Worm (Caenorhabditis elegans) whole organism, L1 larva: Measurements from ENCODE around the gene F40F8.5.

ENCODE experiments used
- C16A3.4 ChIP-seq: fragments of 150-350 bp; optimal IDR thresholded peaks from 2 replicates; lab custom pipeline; 2014; ENCODE audit warnings: missing biosample characterization, missing genetic modification characterization
- C34B4.2 ChIP-seq: sonication (generic microtip); optimal IDR thresholded peaks from 2 replicates; lab custom pipeline; 2017; ENCODE audit warnings: mild to moderate bottlenecking, missing genetic modification characterization, missing compliant biosample characterization
- aha-1 ChIP-seq: fragments of 150-350 bp; optimal IDR thresholded peaks from 2 replicates; lab custom pipeline; 2014; ENCODE audit warnings: missing biosample characterization, missing genetic modification characterization
- alr-1 ChIP-seq: fragments of 200-800 bp; sonication (Bioruptor generic); optimal IDR thresholded peaks from 2 replicates; lab custom pipeline; 2018; ENCODE audit warnings: borderline replicate concordance, mild to moderate bottlenecking, missing genetic modification characterization, missing compliant biosample characterization
- aly-2 ChIP-seq: fragments of 150-350 bp; optimal IDR thresholded peaks from 2 replicates; lab custom pipeline; 2014; ENCODE audit warnings: missing biosample characterization, missing genetic modification characterization
- ceh-82 ChIP-seq, 3 experiments: fragments of 150-350 bp in 1 of 3; sonication (generic microtip) in 2 of 3; optimal IDR thresholded peaks; 2 replicates each; lab custom pipeline; 2014 to 2017; ENCODE audit warnings: missing biosample characterization in 3 of 3, missing genetic modification characterization in 3 of 3
- ces-1 ChIP-seq: fragments of 150-350 bp; optimal IDR thresholded peaks from 2 replicates; lab custom pipeline; 2014; ENCODE audit warnings: missing biosample characterization, missing genetic modification reagents, missing genetic modification characterization
- efl-3 ChIP-seq: fragments of 200-800 bp; sonication (Bioruptor generic); optimal IDR thresholded peaks from 2 replicates; lab custom pipeline; 2018; ENCODE audit warnings: mild to moderate bottlenecking, missing genetic modification characterization, missing compliant biosample characterization
- egl-13 ChIP-seq: sonication (generic microtip); optimal IDR thresholded peaks from 2 replicates; lab custom pipeline; 2016; ENCODE audit warnings: missing genotype, missing genetic modification reagents, missing genetic modification characterization, missing compliant biosample characterization
- fkh-10 ChIP-seq: sonication (generic microtip); optimal IDR thresholded peaks from 2 replicates; lab custom pipeline; 2017; ENCODE audit warnings: missing biosample characterization, missing genetic modification reagents, missing genetic modification characterization
- fos-1 ChIP-seq: fragments of 150-350 bp; optimal IDR thresholded peaks from 2 replicates; lab custom pipeline; 2014; ENCODE audit warnings: missing biosample characterization, missing genetic modification characterization
- hlh-17 ChIP-seq: fragments of 200-800 bp; sonication (Bioruptor generic); optimal IDR thresholded peaks from 2 replicates; lab custom pipeline; 2018; ENCODE audit warnings: missing genetic modification characterization, mild to moderate bottlenecking, missing compliant biosample characterization, moderate library complexity, borderline replicate concordance
- hpl-2 ChIP-seq: fragments of 150-350 bp; optimal IDR thresholded peaks from 2 replicates; lab custom pipeline; 2014; ENCODE audit warnings: missing biosample characterization, missing genetic modification reagents, missing genetic modification characterization
- irx-1 ChIP-seq: sonication (generic microtip); optimal IDR thresholded peaks from 2 replicates; lab custom pipeline; 2016; ENCODE audit warnings: missing genetic modification characterization, missing compliant biosample characterization
- isw-1 ChIP-seq: fragments of 200-800 bp; sonication (Bioruptor generic); IDR thresholded peaks from 2 replicates; pipeline ENCODE4 v1.3.6; 2022; ENCODE audit warnings: missing genetic modification characterization, missing compliant biosample characterization
- lin-14 ChIP-seq: fragments of 200-800 bp; sonication (Bioruptor generic); optimal IDR thresholded peaks from 2 replicates; lab custom pipeline; 2018; ENCODE audit warnings: mild to moderate bottlenecking, missing genetic modification characterization, moderate library complexity, missing compliant biosample characterization
- lin-15B ChIP-seq: fragments of 150-350 bp; sonication (generic microtip); optimal IDR thresholded peaks from 3 replicates; lab custom pipeline; 2014; ENCODE audit warnings: missing biosample characterization, missing genetic modification characterization
- lin-35 ChIP-seq, 2 experiments: fragments of 150-350 bp; optimal IDR thresholded peaks; 2 replicates each; lab custom pipeline; 2014; ENCODE audit warnings: missing biosample characterization in 2 of 2, missing genetic modification characterization in 2 of 2, missing genetic modification reagents in 2 of 2
- lsy-2 ChIP-seq, 2 experiments: fragments of 150-350 bp; optimal IDR thresholded peaks; 2 replicates each; lab custom pipeline; 2014; ENCODE audit warnings: missing biosample characterization in 2 of 2, missing genetic modification characterization in 2 of 2
- mab-9 ChIP-seq: fragments of 200-800 bp; sonication (Bioruptor generic); IDR thresholded peaks from 2 replicates; pipeline ENCODE4 v1.3.6; 2022; ENCODE audit warnings: missing genetic modification reagents, missing genetic modification characterization, missing compliant biosample characterization
- mep-1 ChIP-seq: fragments of 150-350 bp; optimal IDR thresholded peaks from 2 replicates; lab custom pipeline; 2014; ENCODE audit warnings: missing biosample characterization, missing genetic modification characterization
- nhr-11 ChIP-seq: fragments of 150-350 bp; optimal IDR thresholded peaks from 2 replicates; lab custom pipeline; 2014; ENCODE audit warnings: missing biosample characterization, missing genetic modification characterization
- nhr-28 ChIP-seq: fragments of 150-350 bp; optimal IDR thresholded peaks from 2 replicates; lab custom pipeline; 2014; ENCODE audit warnings: missing biosample characterization, missing genetic modification characterization
- nhr-47 ChIP-seq: sonication (generic microtip); optimal IDR thresholded peaks from 2 replicates; lab custom pipeline; 2016; ENCODE audit warnings: mild to moderate bottlenecking, missing genetic modification characterization, moderate library complexity, missing compliant biosample characterization
- nhr-71 ChIP-seq: sonication (generic microtip); optimal IDR thresholded peaks from 2 replicates; lab custom pipeline; 2016; ENCODE audit warnings: mild to moderate bottlenecking, missing genetic modification characterization, moderate library complexity, missing compliant biosample characterization
- nhr-84 ChIP-seq: sonication (generic microtip); optimal IDR thresholded peaks from 2 replicates; lab custom pipeline; 2017; ENCODE audit warnings: missing biosample characterization, missing genetic modification characterization
- nhr-90 ChIP-seq: sonication (generic microtip); optimal IDR thresholded peaks from 2 replicates; lab custom pipeline; 2016; ENCODE audit warnings: mild to moderate bottlenecking, missing genetic modification characterization, missing compliant biosample characterization; ENCODE audit not compliant: poor library complexity
- rnt-1 ChIP-seq: sonication (generic microtip); optimal IDR thresholded peaks from 2 replicates; lab custom pipeline; 2016; ENCODE audit warnings: mild to moderate bottlenecking, missing genetic modification characterization, moderate library complexity, missing compliant biosample characterization
- sox-4 ChIP-seq: sonication (generic microtip); optimal IDR thresholded peaks from 2 replicates; lab custom pipeline; 2016; ENCODE audit warnings: missing genetic modification characterization, missing compliant biosample characterization
- swsn-7 ChIP-seq: sonication (generic microtip); optimal IDR thresholded peaks from 2 replicates; lab custom pipeline; 2016; ENCODE audit warnings: missing genetic modification characterization, missing compliant biosample characterization
- unc-62 ChIP-seq: fragments of 150-350 bp; optimal IDR thresholded peaks from 2 replicates; lab custom pipeline; 2014; ENCODE audit warnings: missing biosample characterization, missing genetic modification reagents, missing genetic modification characterization
- zip-4 ChIP-seq: fragments of 200-800 bp; sonication (Bioruptor generic); optimal IDR thresholded peaks from 2 replicates; lab custom pipeline; 2018; ENCODE audit warnings: mild to moderate bottlenecking, missing genetic modification characterization, moderate library complexity, missing compliant biosample characterization

F40F8.5 gene

ce11 chrII:11094431-11094830 is 40.3 kb downstream of the F40F8.5 start:
- no peak for TF ChIP-seq rnt-1 (tag; lab: Kevin White, UChicago)
- TF ChIP-seq ces-1 (GFP tag; lab: Kevin White, UChicago): no peak
- TF ChIP-seq ceh-82 (tag; optimal IDR thresholded peaks at IDR 0.05; lab: Kevin White, UChicago): no peak
- no peak for TF ChIP-seq lin-35 (GFP tag; optimal IDR thresholded peaks at IDR 0.05; lab: Kevin White, UChicago)
- no peak for TF ChIP-seq efl-3 (GFP tag; lab: Kevin White, UChicago)
- TF ChIP-seq aha-1 (tag; lab: Kevin White, UChicago): no peak
- no peak for TF ChIP-seq sox-4
- no peak for TF ChIP-seq irx-1 (tag; lab: Kevin White, UChicago)
- no peak for TF ChIP-seq nhr-90 (tag; lab: Kevin White, UChicago)
- no peak for TF ChIP-seq nhr-71
- TF ChIP-seq lsy-2 (tag; optimal IDR thresholded peaks at IDR 0.05; lab: Kevin White, UChicago): no peak
- no peak for TF ChIP-seq alr-1 (tag; lab: Kevin White, UChicago)
- TF ChIP-seq egl-13: no peak
- TF ChIP-seq, all 84 proteins: peak for 0

ce11 chrII:11092413-11092812 is 42.3 kb downstream of the F40F8.5 start, which contains the start of gene rpl-42:
Gene rpl-42 (plus strand): TSS chrII:11092713.
- TF ChIP-seq rnt-1 (tag; lab: Kevin White, UChicago): no peak

ce11 chrII:11091577-11091976 is 43.2 kb downstream of the F40F8.5 start:
- TF ChIP-seq fkh-10 (GFP tag; lab: Kevin White, UChicago) (peak; percentile 75), hlh-17 (GFP tag; lab: Kevin White, UChicago) (no peak), lin-14 (GFP tag; lab: Kevin White, UChicago) (peak; percentile 69)

- TF ChIP-seq C34B4.2 (tag; lab: Kevin White, UChicago): no peak
- no peak for TF ChIP-seq nhr-84
- TF ChIP-seq mab-9 (GFP tag; lab: Robert Waterston, UW): no peak
- no peak for TF ChIP-seq mep-1
- no peak for TF ChIP-seq nhr-28 (tag; lab: Kevin White, UChicago)
- no peak for TF ChIP-seq C16A3.4 (tag; lab: Kevin White, UChicago)
- TF ChIP-seq zip-4 (GFP tag; lab: Kevin White, UChicago): no peak
- no peak for TF ChIP-seq lin-15B (tag; lab: Kevin White, UChicago)
- TF ChIP-seq nhr-47 (tag; lab: Kevin White, UChicago): no peak
These were observed 45.4 kb downstream of the F40F8.5 start, which contains the start of gene unc-53 for ce11 chrII:11089356-11089755. Gene unc-53 (minus strand): TSS chrII:11089456.

DNA sequence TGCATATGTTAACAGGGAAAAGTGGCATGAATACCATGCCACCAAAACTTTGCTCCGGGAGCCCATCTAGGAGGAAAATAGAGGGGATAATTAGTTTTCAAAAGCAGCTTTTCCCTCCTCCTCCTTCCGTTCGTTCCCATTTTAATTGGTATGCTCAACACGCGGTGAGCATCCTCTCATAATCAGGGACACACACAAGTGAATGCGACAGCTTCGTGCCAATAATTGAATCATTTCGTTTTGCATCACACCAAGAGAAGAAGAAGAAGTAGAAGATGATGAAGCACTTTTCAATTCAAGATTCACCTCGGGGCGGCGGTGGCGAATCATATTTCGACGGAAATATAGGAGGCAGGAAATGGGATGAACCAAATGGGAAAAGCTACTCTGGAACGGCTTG is 46.6 kb downstream of the F40F8.5 start:
- no peak for TF ChIP-seq alr-1 (tag; lab: Kevin White, UChicago)
- peak; percentile 6 for TF ChIP-seq lin-14 (GFP tag; lab: Kevin White, UChicago)
- TF ChIP-seq, all 84 proteins: peak for 1

- TF ChIP-seq unc-62 (GFP tag; lab: Kevin White, UChicago) (no peak), fos-1 (tag; lab: Kevin White, UChicago) (no peak), nhr-11 (no peak), hpl-2 (no peak), aha-1 (tag; lab: Kevin White, UChicago) (no peak), alr-1 (tag; lab: Kevin White, UChicago) (no peak), aly-2 (no peak), swsn-7 (tag; lab: Kevin White, UChicago) (no peak), isw-1 (no peak)
These were observed 48.0 kb downstream of the F40F8.5 start for ce11 chrII:11086770-11087169.
